Fruit fly (Drosophila melanogaster): Measurements from ENCODE around the gene Brr2.

The Brr2 gene

DNA sequence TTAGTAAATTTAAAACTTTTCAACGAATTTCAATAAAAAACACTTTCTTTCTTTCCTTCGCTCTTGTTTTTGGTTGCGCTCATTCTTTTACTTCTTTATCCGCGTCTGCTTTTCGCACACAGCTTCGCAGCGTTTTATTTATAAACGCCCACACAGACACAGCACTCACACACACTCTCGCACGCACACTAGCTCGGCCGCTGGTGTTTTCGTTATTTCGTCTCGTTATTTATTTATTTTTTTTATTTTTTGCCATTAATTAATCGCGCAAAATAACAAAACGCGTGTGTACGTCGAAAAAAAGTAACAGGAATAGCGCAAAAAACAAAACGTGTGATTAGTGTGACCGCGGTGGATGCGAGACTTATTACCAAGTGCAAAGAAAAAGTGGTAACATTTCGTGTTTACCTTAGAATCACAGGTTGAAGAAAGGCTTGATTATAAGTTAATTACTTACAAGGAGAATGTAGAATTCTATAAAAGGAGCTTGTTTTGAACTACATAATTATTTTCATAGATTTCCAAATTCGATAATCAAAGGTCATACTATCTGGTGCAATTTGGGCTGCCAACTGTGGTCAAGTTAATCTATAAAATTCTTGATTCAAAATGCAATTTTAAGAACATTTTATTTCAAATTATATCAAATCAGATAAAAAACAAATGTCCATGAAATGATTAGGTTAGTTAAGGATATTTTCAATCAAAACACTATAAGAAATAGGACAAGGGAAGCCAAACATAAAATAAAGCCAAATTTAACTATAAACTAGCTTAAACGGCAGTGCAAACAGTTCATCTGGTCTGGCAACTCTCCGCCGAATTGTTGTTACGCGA is 36.9 kb upstream of the Brr2 start, which contains the start of the genes hzg and mRpS31 (continued):
- TF ChIP-seq chn (GFP tag; optimal IDR thresholded peaks at IDR 0.05) (peak; percentile 46), emc (GFP tag; optimal IDR thresholded peaks at IDR 0.05) (peak; percentile 23), CG17612 (GFP tag; IDR thresholded peaks at IDR 0.05) (no peak), Optix (GFP tag; IDR thresholded peaks at IDR 0.05) (no peak), CG18764 (GFP tag; optimal IDR thresholded peaks at IDR 0.05) (peak; percentile 13), Oli (tag; optimal IDR thresholded peaks at IDR 0.05) (peak; percentile 1), CG9727 (GFP tag; optimal IDR thresholded peaks at IDR 0.05) (peak; percentile 35), hbn (GFP tag; IDR thresholded peaks at IDR 0.05; ENCODE audit: partially characterized antibody) (no peak), fd64A (GFP tag; optimal IDR thresholded peaks at IDR 0.05) (no peak), CG7271 (tag; optimal IDR thresholded peaks at IDR 0.05) (no peak), CG9797 (GFP tag; optimal IDR thresholded peaks at IDR 0.05) (peak; percentile 82), CG9817 (tag; optimal IDR thresholded peaks at IDR 0.05) (peak; percentile 67), sd (tag; optimal IDR thresholded peaks at IDR 0.05) (peak; percentile 62), Tbp (GFP tag; optimal IDR thresholded peaks at IDR 0.05) (no peak), CG32532 (GFP tag; IDR thresholded peaks at IDR 0.05) (peak; percentile 51), CG4404 (GFP tag; IDR thresholded peaks at IDR 0.05) (peak; percentile 41), CG30020 (tag; optimal IDR thresholded peaks at IDR 0.05) (peak; percentile 57), CG10979 (tag; optimal IDR thresholded peaks at IDR 0.05) (peak; percentile 40), run (tag; optimal IDR thresholded peaks at IDR 0.05) (no peak), MBD-R2 (GFP tag; IDR thresholded peaks at IDR 0.05) (peak; percentile 49; the same call in 1 of the 2 replicates), CG15601 (tag; optimal IDR thresholded peaks at IDR 0.05) (peak; percentile 20), YL-1 (GFP tag; optimal IDR thresholded peaks at IDR 0.05) (peak; percentile 35), Atf3 (GFP tag; optimal IDR thresholded peaks at IDR 0.05) (peak; percentile 52), CG8388 (GFP tag; optimal IDR thresholded peaks at IDR 0.05) (peak; percentile 21), Med (GFP tag) (peak; percentile 87), Dbx (GFP tag; IDR thresholded peaks at IDR 0.05) (peak; percentile 19; the same call in 1 of the 3 replicates), tup (GFP tag; optimal IDR thresholded peaks at IDR 0.05) (no peak), CG6254 (GFP tag; optimal IDR thresholded peaks at IDR 0.05) (no peak), Myb (GFP tag; optimal IDR thresholded peaks at IDR 0.05) (peak; percentile 5), Dll (GFP tag; IDR thresholded peaks at IDR 0.05; ENCODE audit: partially characterized antibody) (no peak), CG8478 (optimal IDR thresholded peaks at IDR 0.05) (no peak), Nf-YC (tag; optimal IDR thresholded peaks at IDR 0.05) (peak; percentile 56), CG8944 (GFP tag; optimal IDR thresholded peaks at IDR 0.05) (peak; percentile 3), ERR (GFP tag; optimal IDR thresholded peaks at IDR 0.05) (no peak), CG12299 (tag; optimal IDR thresholded peaks at IDR 0.05) (no peak), en (GFP tag; optimal IDR thresholded peaks at IDR 0.05) (no peak), NC2β (GFP tag; optimal IDR thresholded peaks at IDR 0.05) (peak; percentile 6), Hmr (GFP tag; optimal IDR thresholded peaks at IDR 0.05) (peak; percentile 64), gfzf (GFP tag; optimal IDR thresholded peaks at IDR 0.05) (peak; percentile 89), nmo (GFP tag; optimal IDR thresholded peaks at IDR 0.05) (peak; percentile 44), CG7786 (GFP tag; optimal IDR thresholded peaks at IDR 0.05) (peak; percentile 56), CG31441 (GFP tag; IDR thresholded peaks at IDR 0.05) (peak; percentile 66; the same call in 1 of the 2 replicates), CG12744 (GFP tag; optimal IDR thresholded peaks at IDR 0.05) (peak; percentile 40), row (GFP tag; IDR thresholded peaks at IDR 0.05) (peak; percentile 88), Chrac-16 (GFP tag; optimal IDR thresholded peaks at IDR 0.05) (peak; percentile 60), Awh (GFP tag; IDR thresholded peaks at IDR 0.05) (peak; percentile 53; the same call in 1 of the 2 replicates), peb (GFP tag; IDR thresholded peaks at IDR 0.05) (peak; percentile 32; the same call in 1 of the 2 replicates), aop (GFP tag; IDR thresholded peaks at IDR 0.05) (no peak), Neu2 (GFP tag; optimal IDR thresholded peaks at IDR 0.05; ENCODE audit: borderline replicate concordance) (no peak)
